Fruit fly (Drosophila melanogaster) whole organism, embryonic: Measurements from ENCODE around the gene Klp64D.

ENCODE experiments used
- Adf1 ChIP-seq: fragments of 200-800 bp; sonication (Bioruptor generic); IDR thresholded peaks from 2 replicates; pipeline ENCODE4 v1.3.6; 2022; ENCODE audit warnings: missing biosample characterization, missing genetic modification characterization
- Bgb ChIP-seq: fragments of 200-800 bp; sonication (Bioruptor generic); IDR thresholded peaks from 2 replicates; pipeline ENCODE4 v1.3.6; 2022; ENCODE audit warnings: missing biosample characterization, missing genetic modification characterization; ENCODE audit not compliant: partially characterized antibody
- CG10267 ChIP-seq: fragments of 200-800 bp; sonication (Bioruptor generic); optimal IDR thresholded peaks from 2 replicates; lab custom pipeline; 2018; ENCODE audit warnings: missing biosample characterization, mild to moderate bottlenecking, missing genetic modification characterization, moderate library complexity
- CG10979 ChIP-seq: fragments of 200-800 bp; sonication (Bioruptor generic); optimal IDR thresholded peaks from 2 replicates; lab custom pipeline; 2018; ENCODE audit warnings: missing biosample characterization, mild to moderate bottlenecking, missing genetic modification characterization, moderate library complexity
- CG12104 ChIP-seq: fragments of 200-800 bp; sonication (Bioruptor generic); optimal IDR thresholded peaks from 3 replicates; lab custom pipeline; 2016; ENCODE audit warnings: missing biosample characterization, missing genetic modification characterization
- CG12219 ChIP-seq: fragments of 200-800 bp; sonication (Bioruptor generic); optimal IDR thresholded peaks from 3 replicates; lab custom pipeline; 2018; ENCODE audit warnings: missing biosample characterization, mild to moderate bottlenecking, missing genetic modification characterization
- CG12942 ChIP-seq: fragments of 200-800 bp; sonication (Bioruptor generic); optimal IDR thresholded peaks from 3 replicates; lab custom pipeline; 2016; ENCODE audit warnings: missing biosample characterization, missing genetic modification characterization
- CG13123 ChIP-seq: fragments of 200-800 bp; sonication (Bioruptor generic); optimal IDR thresholded peaks from 2 replicates; lab custom pipeline; 2016; ENCODE audit warnings: missing biosample characterization, missing genetic modification characterization
- CG16813 ChIP-seq: fragments of 200-800 bp; sonication (Bioruptor generic); IDR thresholded peaks from 3 replicates; pipeline ENCODE4 v1.3.6; 2022; ENCODE audit warnings: missing biosample characterization, missing genetic modification characterization; ENCODE audit not compliant: partially characterized antibody
- CG17359 ChIP-seq: fragments of 200-800 bp; sonication (Bioruptor generic); optimal IDR thresholded peaks from 3 replicates; lab custom pipeline; 2018; ENCODE audit warnings: missing biosample characterization, mild to moderate bottlenecking, missing genetic modification characterization, moderate library complexity
- CG2202 ChIP-seq: fragments of 200-800 bp; sonication (Bioruptor generic); optimal IDR thresholded peaks from 2 replicates; lab custom pipeline; 2018; ENCODE audit warnings: missing biosample characterization, mild to moderate bottlenecking, missing genetic modification characterization
- CG3726 ChIP-seq: fragments of 200-800 bp; sonication (Bioruptor generic); IDR thresholded peaks from 3 replicates; pipeline ENCODE4, ENCODE4 v1.3.6; 2022; ENCODE audit warnings: missing biosample characterization, missing genetic modification characterization
- CG4282 ChIP-seq: fragments of 200-800 bp; sonication (Bioruptor generic); optimal IDR thresholded peaks from 2 replicates; lab custom pipeline; 2016; ENCODE audit warnings: missing biosample characterization, missing genetic modification characterization
- CG4328 ChIP-seq: fragments of 200-800 bp; sonication (Bioruptor generic); optimal IDR thresholded peaks from 3 replicates; lab custom pipeline; 2017; ENCODE audit warnings: missing biosample characterization, missing genetic modification reagents, missing genetic modification characterization
- CG6272 ChIP-seq: fragments of 200-800 bp; sonication (Bioruptor generic); IDR thresholded peaks from 2 replicates; pipeline ENCODE4 v1.3.6; 2022; ENCODE audit warnings: missing biosample characterization, missing genetic modification characterization
- CG6654 ChIP-seq: fragments of 200-800 bp; sonication (Bioruptor generic); optimal IDR thresholded peaks from 2 replicates; lab custom pipeline; 2017; ENCODE audit warnings: missing biosample characterization, mild to moderate bottlenecking, missing genetic modification characterization
- CG6813 ChIP-seq: fragments of 200-800 bp; sonication (Bioruptor generic); optimal IDR thresholded peaks from 2 replicates; lab custom pipeline; 2017; ENCODE audit warnings: missing biosample characterization, missing genetic modification characterization, mild to moderate bottlenecking, moderate library complexity, missing genetic modification reagents
- CG7928 ChIP-seq: fragments of 200-800 bp; sonication (Bioruptor generic); optimal IDR thresholded peaks from 2 replicates; lab custom pipeline; 2017; ENCODE audit warnings: missing biosample characterization, mild to moderate bottlenecking, missing genetic modification characterization
- CG7963 ChIP-seq: fragments of 200-800 bp; sonication (Bioruptor generic); IDR thresholded peaks from 3 replicates; pipeline ENCODE4 v1.3.6; 2022; ENCODE audit warnings: missing biosample characterization, missing genetic modification characterization; ENCODE audit not compliant: partially characterized antibody
- CG8089 ChIP-seq: fragments of 200-800 bp; sonication (Bioruptor generic); optimal IDR thresholded peaks from 3 replicates; lab custom pipeline; 2016; ENCODE audit warnings: missing biosample characterization, missing genetic modification characterization
- CG9797 ChIP-seq: fragments of 200-800 bp; sonication (Bioruptor generic); optimal IDR thresholded peaks from 3 replicates; lab custom pipeline; 2018; ENCODE audit warnings: missing biosample characterization, mild to moderate bottlenecking, missing genetic modification characterization
- Chrac-16 ChIP-seq: fragments of 200-800 bp; sonication (Bioruptor generic); optimal IDR thresholded peaks from 3 replicates; lab custom pipeline; 2016; ENCODE audit warnings: missing biosample characterization, missing genetic modification characterization
- CkIIα-i1 ChIP-seq: fragments of 200-800 bp; sonication (Bioruptor generic); IDR thresholded peaks from 2 replicates; pipeline ENCODE4 v1.3.6; 2022; ENCODE audit warnings: missing biosample characterization, missing genetic modification characterization
- Dad ChIP-seq: fragments of 200-800 bp; sonication (Bioruptor generic); optimal IDR thresholded peaks from 3 replicates; lab custom pipeline; 2016; ENCODE audit warnings: missing biosample characterization, missing genetic modification characterization
- Drgx ChIP-seq: fragments of 200-800 bp; sonication (Bioruptor generic); IDR thresholded peaks from 2 replicates; pipeline ENCODE4 v1.3.6; 2022; ENCODE audit warnings: missing biosample characterization, missing genetic modification characterization
- HLH3B ChIP-seq: fragments of 200-800 bp; sonication (Bioruptor generic); IDR thresholded peaks from 2 replicates; pipeline ENCODE4 v1.3.6; 2022; ENCODE audit warnings: missing biosample characterization, missing genetic modification characterization
- HmgD ChIP-seq: fragments of 200-800 bp; sonication (Bioruptor generic); optimal IDR thresholded peaks from 3 replicates; lab custom pipeline; 2016; ENCODE audit warnings: missing biosample characterization, missing genetic modification characterization
- NC2α ChIP-seq: fragments of 200-800 bp; sonication (Bioruptor generic); optimal IDR thresholded peaks from 2 replicates; lab custom pipeline; 2016; ENCODE audit warnings: missing biosample characterization, missing genetic modification characterization
- Neu2 ChIP-seq: fragments of 200-800 bp; sonication (Bioruptor generic); optimal IDR thresholded peaks from 3 replicates; lab custom pipeline; 2016; ENCODE audit warnings: missing biosample characterization, missing genetic modification characterization, borderline replicate concordance
- Nf-YB ChIP-seq: fragments of 200-800 bp; sonication (Bioruptor generic); optimal IDR thresholded peaks from 3 replicates; lab custom pipeline; 2019; ENCODE audit warnings: missing biosample characterization, mild to moderate bottlenecking, missing genetic modification characterization, moderate library complexity
- Nf-YC ChIP-seq: fragments of 200-800 bp; optimal IDR thresholded peaks from 3 replicates; lab custom pipeline; 2019; ENCODE audit warnings: missing biosample characterization, mild to moderate bottlenecking, missing genetic modification characterization, moderate library complexity
- Scr ChIP-seq: fragments of 200-800 bp; sonication (Bioruptor generic); IDR thresholded peaks from 2 replicates; pipeline ENCODE4 v1.3.6; 2022; ENCODE audit warnings: missing biosample characterization, missing genetic modification characterization; ENCODE audit not compliant: partially characterized antibody
- Side ChIP-seq: fragments of 200-800 bp; sonication (Bioruptor generic); optimal IDR thresholded peaks from 2 replicates; lab custom pipeline; 2016; ENCODE audit warnings: missing biosample characterization, missing genetic modification characterization
- TFAM ChIP-seq: fragments of 200-800 bp; sonication (Bioruptor generic); optimal IDR thresholded peaks from 2 replicates; lab custom pipeline; 2017; ENCODE audit warnings: missing biosample characterization, missing genetic modification characterization, inconsistent platforms
- Xbp1 ChIP-seq: fragments of 200-800 bp; sonication (Bioruptor generic); optimal IDR thresholded peaks from 3 replicates; lab custom pipeline; 2016; ENCODE audit warnings: missing biosample characterization, mild to moderate bottlenecking, missing genetic modification characterization
- ac ChIP-seq: fragments of 200-800 bp; sonication (Bioruptor generic); optimal IDR thresholded peaks from 3 replicates; lab custom pipeline; 2017; ENCODE audit warnings: missing biosample characterization, mild to moderate bottlenecking, missing genetic modification characterization
- bigmax ChIP-seq: fragments of 200-800 bp; sonication (Bioruptor generic); optimal IDR thresholded peaks from 2 replicates; lab custom pipeline; 2018; ENCODE audit warnings: missing biosample characterization, mild to moderate bottlenecking, missing genetic modification characterization
- bowl ChIP-seq: fragments of 200-800 bp; sonication (Bioruptor generic); IDR thresholded peaks from 2 replicates; pipeline ENCODE4 v1.3.6; 2022; ENCODE audit warnings: missing biosample characterization, missing genetic modification characterization
- dm ChIP-seq: fragments of 200-800 bp; sonication (Bioruptor generic); optimal IDR thresholded peaks from 3 replicates; lab custom pipeline; 2016; ENCODE audit warnings: missing biosample characterization, missing genetic modification characterization
- fd3F ChIP-seq: fragments of 200-800 bp; sonication (Bioruptor generic); optimal IDR thresholded peaks from 2 replicates; lab custom pipeline; 2018; ENCODE audit warnings: missing biosample characterization, mild to moderate bottlenecking, missing genetic modification characterization, moderate library complexity
- gem ChIP-seq: fragments of 200-800 bp; sonication (Bioruptor generic); optimal IDR thresholded peaks from 2 replicates; lab custom pipeline; 2019; ENCODE audit warnings: missing biosample characterization, mild to moderate bottlenecking, missing genetic modification characterization, moderate library complexity
- grau ChIP-seq: fragments of 200-800 bp; optimal IDR thresholded peaks from 3 replicates; lab custom pipeline; 2019; ENCODE audit warnings: missing biosample characterization, mild to moderate bottlenecking, missing genetic modification characterization, moderate library complexity
- hbn ChIP-seq: fragments of 200-800 bp; sonication (Bioruptor generic); IDR thresholded peaks from 2 replicates; pipeline ENCODE4 v1.3.6; 2022; ENCODE audit warnings: missing biosample characterization, missing genetic modification characterization; ENCODE audit not compliant: partially characterized antibody
- pho ChIP-seq: fragments of 200-800 bp; sonication (Bioruptor generic); optimal IDR thresholded peaks from 2 replicates; lab custom pipeline; 2016; ENCODE audit warnings: missing biosample characterization, missing genetic modification characterization
- pita ChIP-seq: fragments of 200-800 bp; sonication (Bioruptor generic); optimal IDR thresholded peaks from 2 replicates; lab custom pipeline; 2017; ENCODE audit warnings: missing biosample characterization, mild to moderate bottlenecking, missing genetic modification characterization
- seq ChIP-seq: fragments of 200-800 bp; sonication (Bioruptor generic); IDR thresholded peaks from 2 replicates; pipeline ENCODE4 v1.3.6; 2022; ENCODE audit warnings: missing biosample characterization, missing genetic modification characterization
- sr ChIP-seq: fragments of 200-800 bp; sonication (Bioruptor generic); IDR thresholded peaks from 3 replicates; pipeline ENCODE4 v1.3.6; 2022; ENCODE audit warnings: missing biosample characterization, missing genetic modification characterization
- stwl ChIP-seq: fragments of 200-800 bp; sonication (Bioruptor generic); optimal IDR thresholded peaks from 3 replicates; lab custom pipeline; 2018; ENCODE audit warnings: missing biosample characterization, mild to moderate bottlenecking, missing genetic modification characterization, moderate library complexity
- tna ChIP-seq: fragments of 200-800 bp; sonication (Bioruptor generic); IDR thresholded peaks from 2 replicates; pipeline ENCODE4 v1.3.6; 2022; ENCODE audit warnings: missing biosample characterization, missing genetic modification characterization; ENCODE audit not compliant: partially characterized antibody
- wor ChIP-seq: fragments of 200-800 bp; sonication (Bioruptor generic); IDR thresholded peaks from 2 replicates; pipeline ENCODE4 v1.3.6; 2022; ENCODE audit warnings: missing biosample characterization, missing genetic modification characterization

Klp64D gene

dm6 chr3L:5365880-5366507 lies 6.8 kb upstream of the Klp64D start, which contains the start of the genes Uev1A and Membrin (continued):
- no peak for TF ChIP-seq HLH3B
- TF ChIP-seq CG9797: peak; percentile 97
- TF ChIP-seq CG3726 (GFP tag; lab: Robert Waterston, UW): no peak
- no peak for TF ChIP-seq Bgb (GFP tag; lab: Robert Waterston, UW)
- TF ChIP-seq CG6654 (GFP tag; lab: Kevin White, UChicago): no peak
- TF ChIP-seq gem (tag; lab: Kevin White, UChicago): peak; percentile 17
- TF ChIP-seq bigmax: no peak
- TF ChIP-seq CG13123 (GFP tag; lab: Kevin White, UChicago): no peak
- TF ChIP-seq Side (GFP tag; lab: Kevin White, UChicago): no peak
- TF ChIP-seq pita (GFP tag; lab: Kevin White, UChicago): no peak
- TF ChIP-seq TFAM (GFP tag; lab: Kevin White, UChicago): no peak
- peak; percentile 23 for TF ChIP-seq dm (GFP tag; lab: Kevin White, UChicago)
- TF ChIP-seq Dad: no peak
- no peak for TF ChIP-seq CG6813 (GFP tag; lab: Kevin White, UChicago)
- TF ChIP-seq grau (tag; lab: Kevin White, UChicago): peak; percentile 19
- TF ChIP-seq CG12104 (GFP tag; lab: Kevin White, UChicago): no peak
- 0 out of 2 replicates have a peak, but pooled peaks have one; percentile 21 for TF ChIP-seq Scr (GFP tag; lab: Robert Waterston, UW)
- TF ChIP-seq CG7928 (GFP tag; lab: Kevin White, UChicago): no peak
- TF ChIP-seq CG12219: no peak
- no peak for TF ChIP-seq CG4282
- peak; percentile 92 for TF ChIP-seq stwl (tag; lab: Kevin White, UChicago)
- TF ChIP-seq Drgx (GFP tag; lab: Robert Waterston, UW): no peak
- no peak for TF ChIP-seq CG12942 (GFP tag; lab: Kevin White, UChicago)
- no peak for TF ChIP-seq CG10979 (tag; lab: Kevin White, UChicago)
- no peak for TF ChIP-seq CG2202 (tag; lab: Kevin White, UChicago)
- TF ChIP-seq fd3F (GFP tag; lab: Kevin White, UChicago): no peak
- no peak for TF ChIP-seq CG8089 (GFP tag; lab: Kevin White, UChicago)
- no peak for TF ChIP-seq tna
- peak; percentile 41; the same call in 1 of the 3 replicates for TF ChIP-seq CG16813 (GFP tag; lab: Robert Waterston, UW)
- TF ChIP-seq pho: no peak
- peak; percentile 32 for TF ChIP-seq Nf-YC (tag; lab: Kevin White, UChicago)
- TF ChIP-seq NC2α (GFP tag; lab: Kevin White, UChicago): no peak
- TF ChIP-seq seq (GFP tag; lab: Robert Waterston, UW): no peak
- TF ChIP-seq CG7963 (GFP tag; lab: Robert Waterston, UW): no peak
- no peak for TF ChIP-seq wor
- TF ChIP-seq CkIIα-i1 (GFP tag; lab: Robert Waterston, UW): no peak
- peak; percentile 77 for TF ChIP-seq CG10267 (tag; lab: Kevin White, UChicago)
- TF ChIP-seq Nf-YB (GFP tag; lab: Kevin White, UChicago): no peak
- TF ChIP-seq Adf1 (GFP tag; lab: Robert Waterston, UW): no peak
- no peak for TF ChIP-seq CG6272 (GFP tag; lab: Robert Waterston, UW)
- no peak for TF ChIP-seq HmgD
- no peak for TF ChIP-seq CG4328
- no peak for TF ChIP-seq CG17359
- TF ChIP-seq sr (GFP tag; lab: Robert Waterston, UW): no peak
- no peak for TF ChIP-seq bowl
- peak; percentile 5 for TF ChIP-seq Xbp1 (GFP tag; lab: Kevin White, UChicago)
- TF ChIP-seq Neu2 (GFP tag; lab: Kevin White, UChicago): no peak
- TF ChIP-seq ac (GFP tag; lab: Kevin White, UChicago): no peak
- TF ChIP-seq hbn: no peak
- peak; percentile 6 for TF ChIP-seq Chrac-16 (GFP tag; lab: Kevin White, UChicago)
